Worm (Caenorhabditis elegans): ENCODE results near the gene Y6E2A.10.
"Not testable (repeated sequence)": the region's sequence is repeated elsewhere in the genome, so short reads cannot be mapped to it uniquely, and the experiment has no call there.

- TF ChIP-seq ces-1 (GFP tag; optimal IDR thresholded peaks at IDR 0.05); nhr-84 (tag; optimal IDR thresholded peaks at IDR 0.05); lin-15B (tag; optimal IDR thresholded peaks at IDR 0.05): not testable (repeated sequence)
Observed at ce11 chrV:15754731-15755130, 24.4 kb upstream of the Y6E2A.10 start, which contains the start of gene str-8.
